Worm (Caenorhabditis elegans) whole organism, young adult: Measurements from ENCODE around the gene clec-254.
A peak's percentile ranks its signal among the peaks of the same experiment; 100 is the strongest.
"Not testable (repeated sequence)": the region's sequence is repeated elsewhere in the genome, so short reads cannot be mapped to it uniquely, and the experiment has no call there.

Experiments
- F37B4.10 ChIP-seq: fragments of 200-800 bp; sonication (Bioruptor generic); IDR thresholded peaks from 2 replicates; pipeline ENCODE4 v1.3.6; 2022; ENCODE audit warnings: missing genetic modification characterization, missing compliant biosample characterization
- F49E8.2 ChIP-seq: sonication (generic microtip); optimal IDR thresholded peaks from 3 replicates; lab custom pipeline; 2017; ENCODE audit warnings: missing genetic modification characterization, mild to moderate bottlenecking, missing compliant biosample characterization, antibody characterized with exemption, moderate library complexity; ENCODE audit not compliant: insufficient read depth
- K12H6.12 ChIP-seq: fragments of 200-800 bp; sonication (Bioruptor generic); optimal IDR thresholded peaks from 2 replicates; lab custom pipeline; 2018; ENCODE audit warnings: mild to moderate bottlenecking, missing genetic modification characterization, missing compliant biosample characterization
- Y95B8A.8 ChIP-seq: fragments of 200-800 bp; sonication (Bioruptor generic); IDR thresholded peaks from 2 replicates; pipeline ENCODE4 v1.3.6; 2022; ENCODE audit warnings: missing genetic modification reagents, missing genetic modification characterization, missing compliant biosample characterization
- akir-1 ChIP-seq: fragments of 200-800 bp; sonication (Bioruptor generic); optimal IDR thresholded peaks from 2 replicates; lab custom pipeline; 2018; ENCODE audit warnings: mild to moderate bottlenecking, missing genetic modification characterization, moderate library complexity, missing compliant biosample characterization
- aptf-2 ChIP-seq: fragments of 200-800 bp; sonication (Bioruptor generic); conservative IDR thresholded peaks from 2 replicates; pipeline ENCODE4 v1.3.6; 2022; ENCODE audit warnings: missing genetic modification reagents, missing genetic modification characterization, missing compliant biosample characterization
- atf-7 ChIP-seq: sonication (generic microtip); optimal IDR thresholded peaks from 2 replicates; lab custom pipeline; 2017; ENCODE audit warnings: mild to moderate bottlenecking, missing genetic modification characterization, missing compliant biosample characterization
- attf-5 ChIP-seq: fragments of 200-800 bp; sonication (Bioruptor generic); optimal IDR thresholded peaks from 2 replicates; lab custom pipeline; 2018; ENCODE audit warnings: mild to moderate bottlenecking, missing genetic modification characterization, missing compliant biosample characterization
- cebp-1 ChIP-seq, 2 experiments: fragments of 200-800 bp in 1 of 2; sonication (Bioruptor generic) in 1 of 2; sonication (generic microtip) in 1 of 2; IDR thresholded peaks in 1 of 2; optimal IDR thresholded peaks in 1 of 2; 2 replicates each; pipeline versions ENCODE4 v1.3.6 to Lab custom; 2017 to 2022; ENCODE audit warnings: missing compliant biosample characterization in 2 of 2, missing genetic modification characterization in 2 of 2, mild to moderate bottlenecking in 1 of 2, missing genetic modification reagents in 1 of 2, moderate library complexity in 1 of 2
- chd-7 ChIP-seq: sonication (generic microtip); optimal IDR thresholded peaks from 2 replicates; lab custom pipeline; 2016; ENCODE audit warnings: mild to moderate bottlenecking, missing genetic modification characterization, moderate library complexity, missing compliant biosample characterization
- die-1 ChIP-seq: sonication (generic microtip); optimal IDR thresholded peaks from 2 replicates; lab custom pipeline; 2016; ENCODE audit warnings: missing genotype, mild to moderate bottlenecking, missing genetic modification characterization, missing compliant biosample characterization
- egrh-3 ChIP-seq: fragments of 200-800 bp; sonication (Bioruptor generic); IDR thresholded peaks from 2 replicates; pipeline ENCODE4 v1.3.6; 2022; ENCODE audit warnings: missing genetic modification reagents, missing genetic modification characterization, missing compliant biosample characterization
- fkh-3 ChIP-seq: sonication (generic microtip); optimal IDR thresholded peaks from 2 replicates; lab custom pipeline; 2016; ENCODE audit warnings: mild to moderate bottlenecking, missing genetic modification characterization, missing compliant biosample characterization
- hlh-12 ChIP-seq: sonication (generic microtip); optimal IDR thresholded peaks from 2 replicates; lab custom pipeline; 2016; ENCODE audit warnings: missing genetic modification characterization, missing compliant biosample characterization
- hsf-1 ChIP-seq: fragments of 200-800 bp; sonication (Bioruptor generic); IDR thresholded peaks from 2 replicates; pipeline ENCODE4 v1.3.6; 2022; ENCODE audit warnings: missing genetic modification reagents, missing genetic modification characterization, missing compliant biosample characterization
- lag-1 ChIP-seq: fragments of 200-800 bp; sonication (Bioruptor generic); IDR thresholded peaks from 2 replicates; pipeline ENCODE4 v1.3.6; 2022; ENCODE audit warnings: missing genetic modification reagents, missing genetic modification characterization, missing compliant biosample characterization
- let-526 ChIP-seq: fragments of 200-800 bp; sonication (Bioruptor generic); IDR thresholded peaks from 2 replicates; pipeline ENCODE4 v1.3.6; 2022; ENCODE audit warnings: missing genetic modification reagents, missing genetic modification characterization, missing compliant biosample characterization
- let-607 ChIP-seq, 2 experiments: fragments of 200-800 bp in 1 of 2; sonication (Bioruptor generic) in 1 of 2; sonication (generic microtip) in 1 of 2; optimal IDR thresholded peaks; 2 replicates each; lab custom pipeline; 2016 to 2018; ENCODE audit warnings: mild to moderate bottlenecking in 2 of 2, missing compliant biosample characterization in 2 of 2, missing genetic modification characterization in 2 of 2, moderate library complexity in 2 of 2, missing genotype in 1 of 2
- lin-40 ChIP-seq: sonication (generic microtip); optimal IDR thresholded peaks from 2 replicates; lab custom pipeline; 2016; ENCODE audit warnings: missing genetic modification characterization, mild to moderate bottlenecking, missing compliant biosample characterization, missing genotype, missing genetic modification reagents
- madf-10 ChIP-seq: sonication (generic microtip); optimal IDR thresholded peaks from 2 replicates; lab custom pipeline; 2016; ENCODE audit warnings: mild to moderate bottlenecking, missing genetic modification characterization, missing compliant biosample characterization
- nfyb-1 ChIP-seq: fragments of 200-800 bp; sonication (Bioruptor generic); IDR thresholded peaks from 2 replicates; pipeline ENCODE4 v1.3.6; 2022; ENCODE audit warnings: missing genetic modification reagents, missing genetic modification characterization, missing compliant biosample characterization
- nhr-120 ChIP-seq: fragments of 200-800 bp; sonication (Bioruptor generic); IDR thresholded peaks from 2 replicates; pipeline ENCODE4 v1.3.6; 2022; ENCODE audit warnings: missing genetic modification characterization, missing compliant biosample characterization
- nhr-80 ChIP-seq: sonication (generic microtip); optimal IDR thresholded peaks from 2 replicates; lab custom pipeline; 2016; ENCODE audit warnings: missing genetic modification characterization, missing compliant biosample characterization
- pbrm-1 ChIP-seq: fragments of 200-800 bp; sonication (Bioruptor generic); IDR thresholded peaks from 2 replicates; pipeline ENCODE4 v1.3.6; 2022; ENCODE audit warnings: missing genetic modification reagents, missing genetic modification characterization, missing compliant biosample characterization
- rcor-1 ChIP-seq: fragments of 200-800 bp; sonication (Bioruptor generic); IDR thresholded peaks from 2 replicates; pipeline ENCODE4 v1.3.6; 2022; ENCODE audit warnings: missing genetic modification reagents, missing genetic modification characterization, missing compliant biosample characterization
- rpc-1 ChIP-seq, 2 experiments: fragments of 150-350 bp in 1 of 2; sonication (generic microtip) in 1 of 2; optimal IDR thresholded peaks; 2 replicates each; lab custom pipeline; 2014 to 2018; ENCODE audit warnings: missing biosample characterization in 1 of 2, missing genetic modification characterization in 1 of 2, missing genetic modification reagents in 1 of 2, missing genotype in 1 of 2
- sdz-38 ChIP-seq: sonication (generic microtip); optimal IDR thresholded peaks from 2 replicates; lab custom pipeline; 2016; ENCODE audit warnings: missing genotype, missing genetic modification characterization, missing compliant biosample characterization
- sptf-2 ChIP-seq: fragments of 200-800 bp; sonication (Bioruptor generic); optimal IDR thresholded peaks from 2 replicates; lab custom pipeline; 2018; ENCODE audit warnings: mild to moderate bottlenecking, missing genetic modification characterization, missing compliant biosample characterization
- tlf-1 ChIP-seq: fragments of 200-800 bp; sonication (Bioruptor generic); optimal IDR thresholded peaks from 2 replicates; lab custom pipeline; 2018; ENCODE audit warnings: mild to moderate bottlenecking, missing genetic modification characterization, missing compliant biosample characterization
- xnd-1 ChIP-seq: sonication (generic microtip); optimal IDR thresholded peaks from 2 replicates; lab custom pipeline; 2016; ENCODE audit warnings: missing genotype, missing genetic modification reagents, missing genetic modification characterization, missing compliant biosample characterization
- ztf-25 ChIP-seq: fragments of 200-800 bp; sonication (Bioruptor generic); IDR thresholded peaks from 2 replicates; pipeline ENCODE4 v1.3.6; 2022; ENCODE audit warnings: missing genetic modification reagents, missing genetic modification characterization, missing compliant biosample characterization

The clec-254 gene

DNA sequence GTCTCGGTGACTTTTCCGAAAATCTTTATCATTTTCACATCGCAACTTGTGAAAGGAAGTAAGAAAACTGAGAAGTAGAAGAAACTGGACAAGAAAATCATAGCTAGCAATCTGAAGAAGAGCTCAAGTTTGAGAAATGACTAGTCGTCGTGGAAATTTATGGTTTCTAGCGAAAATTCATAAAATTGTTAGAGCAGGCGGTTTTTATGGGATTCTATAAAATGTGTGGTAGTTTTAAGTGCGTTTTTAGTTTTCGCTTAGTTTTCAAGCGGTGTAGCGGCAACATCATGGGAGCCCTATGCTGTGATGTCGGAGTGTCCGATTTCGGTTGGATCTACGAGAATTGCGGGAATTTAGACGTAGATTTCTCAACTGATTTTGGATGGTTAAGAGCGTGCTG is at the start of gene clec-254:
clec-254 (minus strand) TSS at position 101 of the 400 bp plus-strand sequence.
- TF ChIP-seq sdz-38 (tag; lab: Kevin White, UChicago); K12H6.12 (tag; lab: Kevin White, UChicago); tlf-1 (GFP tag; lab: Kevin White, UChicago): not testable (repeated sequence)

DNA sequence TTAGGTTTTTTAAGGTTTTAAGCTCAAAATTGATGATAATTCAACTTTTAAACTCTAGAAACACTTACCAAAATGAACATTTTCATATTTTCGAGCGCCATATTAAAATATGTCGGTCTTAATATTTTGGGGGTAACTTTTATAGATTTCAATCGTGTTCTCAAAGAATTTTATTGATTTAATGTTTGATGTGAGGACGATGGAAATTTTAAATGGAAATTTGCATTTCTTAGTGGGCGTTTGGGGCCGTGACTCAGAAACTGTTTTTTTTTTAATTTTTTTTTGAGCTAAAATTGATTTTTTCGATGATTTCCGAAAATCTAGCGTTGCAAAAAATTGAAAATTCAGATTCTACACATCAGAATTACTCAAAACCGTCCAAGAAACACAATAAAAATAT is 49.0 kb upstream of the clec-254 start, which contains the start of gene C54E10.10:
C54E10.10 (minus strand) TSS at position 101 of the 400 bp plus-strand sequence.
- no peak for TF ChIP-seq rcor-1
- TF ChIP-seq aptf-2 = no peak

DNA sequence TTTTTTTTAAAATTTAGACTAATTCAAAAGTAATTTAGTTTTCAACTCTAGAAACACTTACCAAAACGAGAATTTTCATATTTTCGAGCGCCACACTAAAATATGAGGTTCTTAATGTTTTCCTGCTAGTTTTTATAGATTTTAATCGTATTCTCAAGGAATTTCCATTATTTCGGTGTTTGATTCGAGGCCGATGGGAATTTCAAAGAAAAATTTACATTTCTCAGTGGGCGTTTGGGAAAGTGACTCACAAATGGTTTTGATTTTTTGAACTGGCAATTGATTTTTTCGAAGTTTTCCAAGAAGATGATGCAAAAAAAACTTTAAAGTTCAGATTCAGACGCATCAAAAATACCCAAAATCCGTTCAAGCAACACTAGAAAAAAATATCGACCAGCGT is 47.8 kb upstream of the clec-254 start, which contains the start of gene C54E10.11:
C54E10.11 (minus strand) TSS at position 101 of the 400 bp plus-strand sequence.
- TF ChIP-seq sdz-38 (tag; lab: Kevin White, UChicago) (no peak), lag-1 (GFP tag; lab: Robert Waterston, UW) (no peak), cebp-1 (GFP tag; IDR thresholded peaks at IDR 0.05; lab: Robert Waterston, UW) (no peak), cebp-1 (tag; optimal IDR thresholded peaks at IDR 0.05; lab: Kevin White, UChicago) (no peak), F37B4.10 (GFP tag; lab: Robert Waterston, UW) (no peak)
- TF ChIP-seq, all 124 proteins: peak for 0

DNA sequence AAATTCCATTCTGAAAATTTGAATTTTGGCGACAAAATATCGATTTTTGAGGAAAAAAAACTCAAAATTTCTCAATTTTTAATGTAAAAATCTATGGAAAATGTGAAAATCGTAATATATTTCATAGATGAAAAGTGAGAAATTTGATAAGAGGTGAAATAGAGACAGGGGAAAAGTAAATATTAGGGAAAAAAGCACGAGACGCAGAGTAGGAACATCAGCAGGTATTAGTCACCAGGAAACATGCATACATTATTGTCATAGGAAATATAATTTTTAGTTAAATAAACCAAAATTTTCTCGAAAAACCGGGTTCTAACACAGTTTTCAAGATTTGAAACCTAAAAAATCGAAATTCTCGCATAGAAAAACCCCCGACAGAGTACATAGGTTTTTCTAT is 46.6 kb upstream of the clec-254 start, which contains the start of gene nhr-170:
nhr-170 (minus strand) TSS at position 16 of the 400 bp plus-strand sequence.
- TF ChIP-seq nhr-80 (tag; lab: Kevin White, UChicago) (peak; percentile 17), K12H6.12 (tag; lab: Kevin White, UChicago) (no peak)

DNA sequence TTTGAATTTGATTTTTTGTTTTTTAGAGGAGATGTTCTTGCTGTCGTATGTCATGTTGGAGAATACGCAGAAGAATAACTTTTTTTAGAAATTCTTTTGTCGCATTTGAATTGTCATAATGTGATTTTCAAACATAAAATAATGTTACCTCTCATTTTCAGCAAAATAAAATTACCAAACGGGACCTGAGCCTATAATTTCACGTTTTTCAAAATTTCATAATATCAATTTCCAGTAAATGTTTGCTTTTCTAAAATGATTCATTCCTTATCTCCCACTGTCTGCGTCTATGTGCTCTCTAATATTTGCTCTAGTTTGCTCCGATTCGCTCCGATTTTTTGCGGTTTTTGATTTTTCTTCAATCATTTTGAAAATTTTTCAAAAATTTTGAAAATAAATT is 36.4 kb upstream of the clec-254 start, which contains the start of gene nhr-231:
nhr-231 (plus strand) TSS at position 301 of the 400 bp plus-strand sequence.
- TF ChIP-seq let-607 (tag; optimal IDR thresholded peaks at IDR 0.05; lab: Kevin White, UChicago) (no peak), cebp-1 (GFP tag; IDR thresholded peaks at IDR 0.05; lab: Robert Waterston, UW) (no peak), cebp-1 (tag; optimal IDR thresholded peaks at IDR 0.05; lab: Kevin White, UChicago) (peak; percentile 14)

DNA sequence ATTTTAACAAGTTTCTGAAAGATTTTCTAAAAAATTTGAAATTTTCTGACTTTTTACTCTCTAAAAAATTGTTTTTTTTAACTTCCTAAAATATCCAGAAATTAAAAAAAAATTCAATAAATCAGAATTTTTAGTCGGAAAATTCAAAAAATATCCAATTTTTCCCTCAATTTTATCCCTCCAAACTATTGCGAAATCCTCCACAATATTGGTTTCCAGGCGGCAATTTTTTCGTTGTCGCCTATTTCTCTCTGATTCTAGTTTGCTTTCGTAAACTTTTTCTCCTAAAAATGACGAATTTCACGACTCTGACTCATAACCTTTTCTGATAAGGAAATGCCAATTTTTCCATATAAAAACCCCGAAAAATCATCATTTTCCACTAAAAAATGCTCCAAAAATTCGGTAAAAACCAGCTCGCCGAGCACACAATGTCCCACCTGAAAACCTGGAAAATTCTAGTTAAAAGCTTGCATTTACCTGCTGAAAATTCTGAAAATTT is 33.2 kb upstream of the clec-254 start, which contains the start of gene Y17D7B.2:
Y17D7B.2 (plus strand) TSS at position 323 of the 502 bp plus-strand sequence.
- no peak for TF ChIP-seq madf-10 (tag; lab: Kevin White, UChicago)
- no peak for TF ChIP-seq chd-7 (tag; lab: Kevin White, UChicago)
- TF ChIP-seq fkh-3 (tag; lab: Kevin White, UChicago) = no peak
- TF ChIP-seq sptf-2 (GFP tag; lab: Kevin White, UChicago) = no peak
- TF ChIP-seq cebp-1 (GFP tag; IDR thresholded peaks at IDR 0.05; lab: Robert Waterston, UW) = peak; percentile 64; the same call in 1 of the 2 replicates
- peak; percentile 96 for TF ChIP-seq cebp-1 (tag; optimal IDR thresholded peaks at IDR 0.05; lab: Kevin White, UChicago)

DNA sequence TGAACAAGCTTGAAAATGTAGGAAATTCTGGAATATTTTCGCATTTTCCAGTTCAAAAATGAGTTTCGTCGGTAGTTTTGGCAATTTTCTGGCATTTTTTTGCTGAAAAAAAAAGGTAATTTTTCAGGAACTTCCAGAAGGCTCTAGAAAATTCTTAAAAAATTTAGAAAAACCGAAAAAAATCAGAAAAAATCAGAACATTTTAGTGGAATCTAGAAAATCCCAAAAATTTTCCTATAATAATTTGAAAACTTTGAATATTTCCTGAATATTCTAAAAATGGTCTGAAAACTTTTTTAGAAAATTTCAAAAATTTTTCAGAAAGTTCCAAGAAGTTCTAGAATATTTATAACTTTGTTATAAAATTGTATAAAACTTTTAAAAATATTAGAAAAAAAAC is 32.5 kb upstream of the clec-254 start, which contains the start of gene Y17D7B.3:
Y17D7B.3 (minus strand) TSS at position 101 of the 400 bp plus-strand sequence.
- TF ChIP-seq attf-5 (no peak), egrh-3 (GFP tag; lab: Robert Waterston, UW) (no peak), rpc-1 (optimal IDR thresholded peaks at IDR 0.05; lab: Kevin White, UChicago) (no peak), rpc-1 (tag; optimal IDR thresholded peaks at IDR 0.05; lab: Kevin White, UChicago) (no peak), let-526 (no peak), lin-40 (tag; lab: Kevin White, UChicago) (no peak), F49E8.2 (tag; lab: Kevin White, UChicago) (no peak), Y95B8A.8 (no peak), akir-1 (no peak), xnd-1 (tag; lab: Kevin White, UChicago) (no peak), ztf-25 (GFP tag; lab: Robert Waterston, UW) (no peak), die-1 (tag; lab: Kevin White, UChicago) (no peak), atf-7 (tag; lab: Kevin White, UChicago) (no peak), hlh-12 (tag; lab: Kevin White, UChicago) (no peak), nfyb-1 (GFP tag; lab: Robert Waterston, UW) (no peak), nhr-120 (GFP tag; lab: Robert Waterston, UW) (no peak), pbrm-1 (GFP tag; lab: Robert Waterston, UW) (no peak), hsf-1 (no peak), sptf-2 (GFP tag; lab: Kevin White, UChicago) (no peak), aptf-2 (no peak)
